Worm (Caenorhabditis elegans) whole organism, midembryonic: Measurements from ENCODE around the gene ZK688.5.

ENCODE experiments used
- T22C8.4 ChIP-seq: fragments of 200-800 bp; sonication (Bioruptor generic); IDR thresholded peaks from 2 replicates; pipeline ENCODE4 v1.3.6; 2022; ENCODE audit warnings: missing genetic modification characterization, missing compliant biosample characterization
- cog-1 ChIP-seq: sonication (generic microtip); optimal IDR thresholded peaks from 2 replicates; lab custom pipeline; 2016; ENCODE audit warnings: missing genetic modification characterization, missing compliant biosample characterization
- flt-1 ChIP-seq: fragments of 200-800 bp; sonication (Bioruptor generic); IDR thresholded peaks from 2 replicates; pipeline ENCODE4 v1.3.6; 2022; ENCODE audit warnings: missing genetic modification characterization, missing compliant biosample characterization
- klf-2 ChIP-seq: fragments of 200-800 bp; sonication (Bioruptor generic); conservative IDR thresholded peaks from 2 replicates; pipeline ENCODE4 v1.3.6; 2022; ENCODE audit warnings: missing genetic modification reagents, missing genetic modification characterization, missing compliant biosample characterization
- med-1 ChIP-seq: sonication (generic microtip); optimal IDR thresholded peaks from 2 replicates; lab custom pipeline; 2017; ENCODE audit warnings: missing genetic modification characterization, mild to moderate bottlenecking, missing compliant biosample characterization, antibody characterized with exemption, missing genetic modification reagents; ENCODE audit not compliant: insufficient read depth
- ref-1 ChIP-seq: fragments of 200-800 bp; sonication (Bioruptor generic); conservative IDR thresholded peaks from 2 replicates; pipeline ENCODE4 v1.3.6; 2022; ENCODE audit warnings: missing genetic modification reagents, missing genetic modification characterization, missing compliant biosample characterization
- tab-1 ChIP-seq: fragments of 200-800 bp; sonication (Bioruptor generic); IDR thresholded peaks from 2 replicates; pipeline ENCODE4 v1.3.6; 2022; ENCODE audit warnings: missing genetic modification characterization, missing compliant biosample characterization
- ztf-23 ChIP-seq: fragments of 200-800 bp; sonication (Bioruptor generic); IDR thresholded peaks from 2 replicates; pipeline ENCODE4 v1.3.6; 2022; ENCODE audit warnings: missing genetic modification reagents, missing genetic modification characterization, missing compliant biosample characterization
- ztf-29 ChIP-seq: fragments of 200-800 bp; sonication (Bioruptor generic); IDR thresholded peaks from 2 replicates; pipeline ENCODE4 v1.3.6; 2022; ENCODE audit warnings: missing genetic modification reagents, missing genetic modification characterization, missing compliant biosample characterization

The ZK688.5 gene

DNA sequence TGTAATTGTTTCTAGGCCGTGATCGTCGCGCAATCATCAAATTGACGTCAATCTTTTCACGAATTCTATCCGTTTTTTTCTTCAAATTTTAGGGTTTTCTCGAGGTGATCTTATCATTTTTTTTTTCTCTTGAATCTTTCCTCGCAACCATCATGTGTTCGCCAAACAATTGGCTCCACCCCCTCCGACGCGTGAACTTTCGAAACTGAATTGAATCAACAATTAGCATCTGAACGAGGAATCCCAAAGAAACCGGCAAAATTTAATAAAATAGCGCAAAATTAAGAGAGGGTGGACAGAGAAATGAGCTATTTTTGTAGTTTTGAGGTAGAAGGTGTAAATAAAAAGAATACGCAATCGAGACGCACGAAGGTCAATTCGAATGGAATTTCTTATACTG lies 18.6 kb downstream of the ZK688.5 start:
- TF ChIP-seq cog-1: no peak
- no peak for TF ChIP-seq ref-1 (GFP tag; lab: Robert Waterston, UW)
- TF ChIP-seq tab-1 (GFP tag; lab: Robert Waterston, UW): no peak
- no peak for TF ChIP-seq ztf-29
- no peak for TF ChIP-seq med-1 (GFP tag; lab: Kevin White, UChicago)
- TF ChIP-seq klf-2: no peak

DNA sequence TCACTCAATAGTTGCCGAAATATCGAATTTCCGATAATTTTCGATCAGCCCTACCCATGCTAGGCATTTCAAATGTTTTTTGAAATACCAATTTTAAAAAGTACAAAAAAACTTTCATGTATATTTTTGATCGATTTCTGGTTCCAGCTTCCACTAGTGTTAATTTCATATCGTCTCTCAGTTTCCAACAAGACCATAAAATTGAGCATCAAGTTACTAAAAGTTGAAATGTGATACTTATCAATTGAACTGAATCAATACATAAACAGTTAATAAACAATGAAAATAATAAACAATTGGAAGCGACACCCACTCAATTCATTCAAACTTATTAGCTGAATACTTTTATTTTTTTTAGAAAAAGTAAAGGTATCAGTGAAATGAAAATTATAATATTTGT lies 25.2 kb downstream of the ZK688.5 start, which contains the start of gene cup-4:
Gene cup-4, plus strand, starts transcription at position 301 of the 400 bp plus-strand sequence.
- TF ChIP-seq ztf-29 (no peak), klf-2 (no peak), flt-1 (GFP tag; lab: Robert Waterston, UW) (no peak), ztf-23 (no peak), med-1 (GFP tag; lab: Kevin White, UChicago) (no peak), T22C8.4 (GFP tag; lab: Robert Waterston, UW) (no peak), ref-1 (GFP tag; lab: Robert Waterston, UW) (no peak), tab-1 (GFP tag; lab: Robert Waterston, UW) (no peak), cog-1 (no peak)

DNA sequence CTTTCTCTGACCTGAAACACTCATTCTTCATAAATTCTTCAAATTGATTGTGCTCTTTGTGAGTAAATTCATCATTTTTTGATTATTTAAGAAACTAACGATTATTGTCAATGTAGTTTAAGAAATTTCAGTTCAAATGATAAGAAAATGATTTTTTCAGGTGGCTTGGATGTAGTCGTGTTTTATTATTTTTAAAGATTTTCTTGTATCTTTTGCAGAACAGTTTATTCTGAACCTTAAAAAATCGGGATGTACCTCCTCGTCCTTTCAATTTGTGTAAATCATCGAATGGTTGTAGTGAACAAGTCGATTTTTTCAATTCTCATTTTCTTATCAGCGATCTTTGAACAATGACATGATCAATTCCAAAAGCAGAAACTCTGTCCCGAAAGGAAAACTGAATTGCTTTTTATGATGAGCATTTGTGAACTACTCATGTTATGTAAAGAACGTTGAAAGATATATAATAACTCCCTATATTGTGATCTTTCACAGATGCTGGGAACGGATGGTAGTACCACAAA lies 26.1 kb downstream of the ZK688.5 start, which contains the start of gene slc-17.3:
Gene slc-17.3, minus strand, starts transcription at position 51 of the 524 bp plus-strand sequence.
- TF ChIP-seq ref-1 (GFP tag; lab: Robert Waterston, UW) (no peak), tab-1 (GFP tag; lab: Robert Waterston, UW) (no peak), flt-1 (GFP tag; lab: Robert Waterston, UW) (no peak), klf-2 (no peak), ztf-23 (no peak), T22C8.4 (GFP tag; lab: Robert Waterston, UW) (no peak), ztf-29 (no peak), cog-1 (no peak)

DNA sequence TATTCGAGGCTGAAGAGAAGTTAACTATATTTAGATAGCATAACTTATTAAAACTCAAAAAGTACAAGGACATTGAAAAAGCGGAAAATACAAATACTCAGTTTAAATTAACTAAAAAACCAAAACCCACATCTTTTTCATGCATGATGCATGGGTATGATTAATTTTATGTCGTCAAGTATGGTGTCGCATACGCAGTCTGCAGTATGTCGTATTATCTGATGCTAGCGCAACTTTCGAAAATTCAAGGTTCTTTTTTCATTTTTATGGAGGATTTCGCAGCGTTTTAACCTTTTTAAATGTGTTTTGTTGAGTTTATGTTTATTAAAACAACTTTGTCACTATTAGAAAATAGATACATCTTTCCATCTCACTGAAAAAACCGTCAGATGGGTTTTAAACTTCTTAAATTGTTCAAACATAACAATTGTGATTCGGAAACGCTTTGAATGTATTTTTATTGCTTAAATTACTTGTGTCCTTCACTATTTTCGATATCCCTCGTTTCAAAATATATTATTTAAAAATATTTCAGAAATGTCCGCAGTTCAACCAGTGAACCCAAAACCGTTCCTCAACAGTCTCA lies 29.8 kb downstream of the ZK688.5 start, which contains the start of gene snr-5:
Gene snr-5, plus strand, starts transcription at position 536 of the 586 bp plus-strand sequence.
- no peak for TF ChIP-seq cog-1
- no peak for TF ChIP-seq klf-2
- no peak for TF ChIP-seq ztf-23
- TF ChIP-seq tab-1 (GFP tag; lab: Robert Waterston, UW): no peak
- TF ChIP-seq ztf-29: no peak
- TF ChIP-seq med-1 (GFP tag; lab: Kevin White, UChicago): no peak
- no peak for TF ChIP-seq T22C8.4 (GFP tag; lab: Robert Waterston, UW)
- TF ChIP-seq flt-1 (GFP tag; lab: Robert Waterston, UW): no peak
- TF ChIP-seq ref-1 (GFP tag; lab: Robert Waterston, UW): no peak

DNA sequence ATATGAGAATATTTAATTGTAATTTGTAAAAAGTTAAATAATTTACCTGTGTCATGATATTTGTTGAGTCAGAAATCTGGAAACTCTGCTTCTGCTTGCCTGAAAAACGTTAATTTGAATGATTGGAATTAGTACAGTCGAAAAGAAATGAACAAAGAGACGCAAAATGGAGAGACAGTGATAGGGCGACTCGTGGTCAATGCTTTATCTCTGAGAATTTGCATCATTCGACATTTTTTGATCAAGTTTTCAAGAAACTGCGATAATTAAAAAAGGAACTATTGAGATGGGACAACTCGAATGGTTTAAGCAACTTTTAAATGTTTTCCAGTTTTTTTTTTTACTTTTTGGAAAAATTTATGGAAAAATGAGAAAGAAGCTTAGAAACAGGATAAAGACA lies 30.5 kb downstream of the ZK688.5 start, which contains the start of gene cuc-1:
Gene cuc-1, minus strand, starts transcription at position 101 of the 400 bp plus-strand sequence.
- TF ChIP-seq ref-1 (GFP tag; lab: Robert Waterston, UW) (no peak), med-1 (GFP tag; lab: Kevin White, UChicago) (no peak), cog-1 (no peak), klf-2 (no peak), tab-1 (GFP tag; lab: Robert Waterston, UW) (no peak), ztf-23 (no peak), T22C8.4 (GFP tag; lab: Robert Waterston, UW) (no peak), flt-1 (GFP tag; lab: Robert Waterston, UW) (no peak), ztf-29 (no peak)

DNA sequence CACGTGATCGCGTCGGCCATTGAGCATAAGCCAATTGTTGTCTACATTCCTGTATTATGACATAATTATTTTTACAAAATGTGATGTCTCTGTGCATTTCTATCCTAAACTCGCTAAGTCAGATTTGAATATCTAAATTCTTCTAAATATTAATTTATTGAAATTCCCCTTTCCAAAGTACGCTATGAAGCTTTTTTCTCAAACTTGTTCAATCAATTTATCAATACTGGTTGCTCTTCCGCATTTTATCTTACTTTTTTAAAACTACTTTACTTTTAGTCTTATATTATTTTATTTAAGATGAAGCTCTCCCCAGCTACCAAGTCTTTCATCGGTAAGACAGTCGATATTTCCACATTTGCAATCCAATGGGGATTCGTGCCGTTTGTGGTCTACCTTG lies 32.1 kb downstream of the ZK688.5 start, which contains the start of gene tomm-7:
Gene tomm-7, plus strand, starts transcription at position 301 of the 400 bp plus-strand sequence.
- TF ChIP-seq ztf-29 (no peak), ztf-23 (no peak), tab-1 (GFP tag; lab: Robert Waterston, UW) (no peak), med-1 (GFP tag; lab: Kevin White, UChicago) (no peak), cog-1 (no peak), flt-1 (GFP tag; lab: Robert Waterston, UW) (no peak), klf-2 (no peak), T22C8.4 (GFP tag; lab: Robert Waterston, UW) (no peak)

DNA sequence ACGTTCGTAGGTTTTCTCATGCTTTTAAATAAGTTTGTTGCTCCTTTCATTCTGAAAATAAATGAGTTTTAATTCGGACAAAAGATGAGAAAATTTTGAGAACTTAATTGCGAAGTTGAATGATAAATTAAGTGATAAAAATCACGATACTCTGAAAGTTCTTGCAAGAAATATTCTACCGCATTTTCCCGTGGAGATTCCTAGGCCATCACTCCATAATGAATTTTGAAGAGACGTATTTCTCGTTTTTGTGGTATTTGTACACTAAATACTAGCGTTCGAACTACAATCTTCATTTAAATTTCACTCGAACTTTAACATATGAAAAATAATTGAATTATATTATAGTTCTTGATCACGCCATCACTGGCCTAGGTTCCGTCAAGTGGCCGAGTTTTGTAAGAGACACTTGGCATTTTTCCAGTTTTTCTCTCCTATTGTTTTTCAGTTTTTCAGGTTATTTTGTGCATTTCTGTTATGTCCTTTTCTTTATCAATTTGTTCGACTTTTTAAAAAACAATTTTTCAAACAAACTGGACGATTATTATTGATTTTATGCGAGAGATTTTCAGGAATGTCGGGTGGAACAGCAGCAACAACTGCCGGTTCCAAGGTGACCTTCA lies 32.9 kb downstream of the ZK688.5 start, which contains the start of the genes coq-5 and ufm-1:
Gene coq-5, minus strand, starts transcription at position 51 of the 623 bp plus-strand sequence.
Gene ufm-1, plus strand, starts transcription at position 573 of the 623 bp plus-strand sequence.
- TF ChIP-seq flt-1 (GFP tag; lab: Robert Waterston, UW) (no peak), ztf-23 (no peak), med-1 (GFP tag; lab: Kevin White, UChicago) (no peak), cog-1 (no peak), klf-2 (no peak), T22C8.4 (GFP tag; lab: Robert Waterston, UW) (no peak), ref-1 (GFP tag; lab: Robert Waterston, UW) (no peak), tab-1 (GFP tag; lab: Robert Waterston, UW) (no peak), ztf-29 (no peak)

DNA sequence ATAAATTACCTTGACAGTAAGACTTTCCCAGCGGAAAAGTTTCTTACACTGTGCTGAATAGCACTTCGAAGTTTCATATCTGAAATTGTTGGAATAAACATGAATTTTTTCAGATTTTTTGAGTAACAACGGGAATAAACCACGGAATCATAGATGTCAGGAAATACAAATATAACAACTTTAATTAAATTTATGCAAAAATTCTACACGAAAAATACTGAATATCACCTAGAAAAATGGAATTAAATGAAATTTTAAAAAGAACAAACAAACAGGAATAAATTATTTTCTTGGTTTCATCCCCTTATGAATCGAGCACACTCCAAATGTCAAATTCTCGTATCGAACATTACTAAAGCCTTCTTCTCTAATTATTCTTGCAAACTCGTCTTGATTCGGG lies 34.3 kb downstream of the ZK688.5 start, which contains the start of gene tag-307:
Gene tag-307, minus strand, starts transcription at position 101 of the 400 bp plus-strand sequence.
- TF ChIP-seq ztf-23 (no peak), ztf-29 (no peak), cog-1 (no peak), ref-1 (GFP tag; lab: Robert Waterston, UW) (no peak), klf-2 (no peak), T22C8.4 (GFP tag; lab: Robert Waterston, UW) (no peak), tab-1 (GFP tag; lab: Robert Waterston, UW) (no peak), med-1 (GFP tag; lab: Kevin White, UChicago) (no peak), flt-1 (GFP tag; lab: Robert Waterston, UW) (no peak)

DNA sequence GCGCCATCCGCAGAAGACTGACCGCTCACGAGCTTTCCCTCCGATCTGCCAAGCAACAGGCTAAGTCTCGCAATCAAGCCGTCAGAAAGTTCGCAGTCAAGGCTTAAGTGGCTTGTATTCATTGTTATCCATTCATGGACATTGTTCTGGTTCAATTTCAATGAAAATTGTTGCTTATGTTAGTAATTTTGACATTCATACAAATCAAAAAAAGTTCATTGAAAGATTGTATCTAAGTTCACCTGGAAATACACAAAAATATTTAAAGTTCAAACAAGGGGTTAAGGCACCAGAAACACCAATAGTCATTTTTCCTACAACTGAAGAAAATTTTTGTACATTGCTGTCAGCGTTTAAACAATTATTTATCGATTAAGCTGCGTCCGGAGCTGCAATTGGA lies 36.0 kb downstream of the ZK688.5 start:
- TF ChIP-seq ztf-23 (no peak), T22C8.4 (GFP tag; lab: Robert Waterston, UW) (no peak)
